Worm (Caenorhabditis elegans) whole organism, late embryonic: ENCODE results near the gene mxl-2.

ENCODE experiments used
- K09A11.1 ChIP-seq: sonication (generic microtip); optimal IDR thresholded peaks from 2 replicates; lab custom pipeline; 2017; ENCODE audit warnings: antibody characterized with exemption, mild to moderate bottlenecking, missing genetic modification characterization, missing compliant biosample characterization; ENCODE audit not compliant: insufficient read depth
- ceh-19 ChIP-seq: fragments of 200-800 bp; sonication (Bioruptor generic); optimal IDR thresholded peaks from 2 replicates; lab custom pipeline; 2018; ENCODE audit warnings: mild to moderate bottlenecking, missing genetic modification characterization, missing compliant biosample characterization
- ceh-34 ChIP-seq: sonication (generic microtip); optimal IDR thresholded peaks from 2 replicates; lab custom pipeline; 2016; ENCODE audit warnings: mild to moderate bottlenecking, missing genetic modification characterization, missing compliant biosample characterization
- ceh-45 ChIP-seq: fragments of 200-800 bp; sonication (Bioruptor generic); IDR thresholded peaks from 2 replicates; pipeline ENCODE4 v1.3.6; 2022; ENCODE audit warnings: missing genetic modification reagents, missing genetic modification characterization, missing compliant biosample characterization
- ceh-48 ChIP-seq: sonication (generic microtip); optimal IDR thresholded peaks from 2 replicates; lab custom pipeline; 2016; ENCODE audit warnings: missing genetic modification characterization, inconsistent platforms, missing compliant biosample characterization
- dmd-4 ChIP-seq: sonication (generic microtip); optimal IDR thresholded peaks from 2 replicates; lab custom pipeline; 2016; ENCODE audit warnings: borderline replicate concordance, missing genetic modification characterization, missing compliant biosample characterization
- dve-1 ChIP-seq: sonication (generic microtip); optimal IDR thresholded peaks from 2 replicates; lab custom pipeline; 2017; ENCODE audit warnings: antibody characterized with exemption, mild to moderate bottlenecking, missing genetic modification characterization, missing compliant biosample characterization
- ets-4 ChIP-seq: sonication (generic microtip); optimal IDR thresholded peaks from 2 replicates; lab custom pipeline; 2016; ENCODE audit warnings: missing genetic modification characterization, missing compliant biosample characterization
- eyg-1 ChIP-seq: sonication (generic microtip); optimal IDR thresholded peaks from 2 replicates; lab custom pipeline; 2016; ENCODE audit warnings: missing genotype, missing genetic modification characterization, missing compliant biosample characterization
- gmeb-2 ChIP-seq: sonication (generic microtip); optimal IDR thresholded peaks from 2 replicates; lab custom pipeline; 2016; ENCODE audit warnings: missing genetic modification characterization, inconsistent platforms, missing compliant biosample characterization
- hlh-13 ChIP-seq: fragments of 200-800 bp; sonication (Bioruptor generic); optimal IDR thresholded peaks from 2 replicates; lab custom pipeline; 2018; ENCODE audit warnings: mild to moderate bottlenecking, missing genetic modification characterization, missing compliant biosample characterization
- hlh-15 ChIP-seq: sonication (generic microtip); optimal IDR thresholded peaks from 2 replicates; lab custom pipeline; 2016; ENCODE audit warnings: missing genetic modification characterization, missing compliant biosample characterization
- hlh-30 ChIP-seq: sonication (generic microtip); optimal IDR thresholded peaks from 2 replicates; lab custom pipeline; 2017; ENCODE audit warnings: antibody characterized with exemption, missing genetic modification characterization, missing compliant biosample characterization; ENCODE audit not compliant: insufficient read depth
- lim-6 ChIP-seq: sonication (generic microtip); optimal IDR thresholded peaks from 2 replicates; lab custom pipeline; 2016; ENCODE audit warnings: missing genetic modification characterization, missing compliant biosample characterization
- mec-3 ChIP-seq: sonication (generic microtip); optimal IDR thresholded peaks from 2 replicates; lab custom pipeline; 2016; ENCODE audit warnings: borderline replicate concordance, missing genetic modification characterization, missing compliant biosample characterization
- nfya-1 ChIP-seq: sonication (generic microtip); optimal IDR thresholded peaks from 2 replicates; lab custom pipeline; 2017; ENCODE audit warnings: missing genetic modification characterization, mild to moderate bottlenecking, missing compliant biosample characterization, antibody characterized with exemption, moderate library complexity
- odd-2 ChIP-seq: sonication (generic microtip); optimal IDR thresholded peaks from 2 replicates; lab custom pipeline; 2017; ENCODE audit warnings: antibody characterized with exemption, mild to moderate bottlenecking, missing genetic modification characterization, missing compliant biosample characterization
- pag-3 ChIP-seq: sonication (generic microtip); optimal IDR thresholded peaks from 2 replicates; lab custom pipeline; 2016; ENCODE audit warnings: missing compliant biosample characterization, missing genetic modification characterization, borderline replicate concordance
- pha-2 ChIP-seq: sonication (generic microtip); optimal IDR thresholded peaks from 2 replicates; lab custom pipeline; 2017; ENCODE audit warnings: mild to moderate bottlenecking, missing genetic modification characterization, missing compliant biosample characterization
- pqm-1 ChIP-seq: sonication (generic microtip); optimal IDR thresholded peaks from 2 replicates; lab custom pipeline; 2016; ENCODE audit warnings: missing genetic modification characterization, missing compliant biosample characterization
- pros-1 ChIP-seq: fragments of 150-350 bp; optimal IDR thresholded peaks from 2 replicates; lab custom pipeline; 2014; ENCODE audit warnings: missing biosample characterization, missing genetic modification reagents, missing genetic modification characterization
- tbx-2 ChIP-seq: sonication (generic microtip); optimal IDR thresholded peaks from 2 replicates; lab custom pipeline; 2016; ENCODE audit warnings: missing genetic modification characterization, missing compliant biosample characterization
- unc-42 ChIP-seq: sonication (generic microtip); optimal IDR thresholded peaks from 2 replicates; lab custom pipeline; 2016; ENCODE audit warnings: missing genotype, missing genetic modification characterization, missing compliant biosample characterization
- unc-86 ChIP-seq: sonication (generic microtip); optimal IDR thresholded peaks from 2 replicates; lab custom pipeline; 2016; ENCODE audit warnings: missing genetic modification characterization, missing compliant biosample characterization
- zip-5 ChIP-seq: sonication (generic microtip); optimal IDR thresholded peaks from 2 replicates; lab custom pipeline; 2016; ENCODE audit warnings: missing genetic modification characterization, missing compliant biosample characterization
- ztf-16 ChIP-seq: sonication (generic microtip); optimal IDR thresholded peaks from 2 replicates; lab custom pipeline; 2017; ENCODE audit warnings: missing genetic modification characterization, missing compliant biosample characterization

The mxl-2 gene

DNA sequence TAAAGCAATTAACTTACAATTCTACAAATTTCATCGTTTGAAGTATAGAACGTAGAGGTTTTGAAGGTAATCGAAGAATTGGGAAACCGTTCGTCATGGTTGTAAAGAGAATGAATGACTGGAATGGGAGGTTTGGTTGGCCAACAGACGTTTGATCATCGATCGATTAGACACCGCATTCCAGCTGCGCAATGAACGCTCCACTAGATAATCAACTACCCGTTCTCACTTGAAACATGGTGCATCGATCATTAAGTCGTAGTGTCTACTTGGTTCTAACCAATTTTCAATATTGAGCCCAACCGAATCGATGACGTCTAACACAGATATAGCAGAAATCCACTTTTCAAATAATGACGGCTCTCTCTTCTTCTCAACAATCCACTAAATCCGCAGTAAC, 44.8 kb downstream of the mxl-2 start, which contains the start of gene fbxb-82:
TSS of gene fbxb-82 (minus strand) at position 101 of the 400 bp plus-strand sequence.
- TF ChIP-seq tbx-2 (tag; lab: Kevin White, UChicago) (no peak), hlh-30 (tag; lab: Kevin White, UChicago) (no peak), pqm-1 (tag; lab: Kevin White, UChicago) (no peak), odd-2 (tag; lab: Kevin White, UChicago) (no peak), gmeb-2 (tag; lab: Kevin White, UChicago) (no peak), unc-42 (tag; lab: Kevin White, UChicago) (no peak), pros-1 (tag; lab: Kevin White, UChicago) (no peak), ceh-48 (tag; lab: Kevin White, UChicago) (no peak), zip-5 (no peak), hlh-13 (GFP tag; lab: Kevin White, UChicago) (no peak), dve-1 (tag; lab: Kevin White, UChicago) (no peak), pag-3 (tag; lab: Kevin White, UChicago) (no peak)

DNA sequence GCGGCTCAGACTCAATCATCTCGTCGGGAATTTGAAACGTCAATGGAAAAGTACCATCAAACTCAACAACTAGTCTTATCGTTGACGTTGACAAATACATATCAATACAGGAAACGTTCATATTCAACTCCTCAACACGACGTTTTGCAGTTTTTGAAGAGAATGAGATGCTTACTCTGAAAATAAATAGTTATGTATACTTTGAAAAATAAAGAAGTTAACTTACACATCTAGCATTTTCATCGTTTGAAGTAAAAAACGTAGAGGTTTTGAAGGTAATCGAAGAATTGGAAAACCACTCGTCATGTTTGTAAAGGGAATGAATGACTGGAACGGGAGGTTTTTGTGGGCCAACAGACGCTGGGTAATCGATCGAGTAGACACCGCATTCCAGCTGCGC, 47.0 kb downstream of the mxl-2 start, which contains the start of gene fbxb-81:
TSS of gene fbxb-81 (minus strand) at position 314 of the 400 bp plus-strand sequence.
- TF ChIP-seq unc-86 (tag; lab: Kevin White, UChicago) (no peak), dmd-4 (tag; lab: Kevin White, UChicago) (no peak), mec-3 (tag; lab: Kevin White, UChicago) (no peak), nfya-1 (tag; lab: Kevin White, UChicago) (no peak), eyg-1 (tag; lab: Kevin White, UChicago) (no peak), lim-6 (tag; lab: Kevin White, UChicago) (no peak), pha-2 (tag; lab: Kevin White, UChicago) (no peak), ztf-16 (tag; lab: Kevin White, UChicago) (no peak), hlh-15 (no peak), ets-4 (no peak), ceh-45 (GFP tag; lab: Robert Waterston, UW) (no peak), gmeb-2 (tag; lab: Kevin White, UChicago) (no peak), tbx-2 (tag; lab: Kevin White, UChicago) (no peak), pqm-1 (tag; lab: Kevin White, UChicago) (no peak), K09A11.1 (no peak), ceh-34 (tag; lab: Kevin White, UChicago) (no peak), ceh-19 (no peak)
